Fruit fly (Drosophila melanogaster) whole organism, embryonic: Measurements from ENCODE around the gene CG33298.

Experiments
- C15 ChIP-seq: fragments of 200-800 bp; sonication (Bioruptor generic); IDR thresholded peaks from 3 replicates; pipeline ENCODE4 v1.3.6; 2022; ENCODE audit warnings: missing biosample characterization, missing genetic modification characterization
- CG10267 ChIP-seq: fragments of 200-800 bp; sonication (Bioruptor generic); optimal IDR thresholded peaks from 2 replicates; lab custom pipeline; 2018; ENCODE audit warnings: missing biosample characterization, mild to moderate bottlenecking, missing genetic modification characterization, moderate library complexity
- CG10366 ChIP-seq: fragments of 200-800 bp; sonication (Bioruptor generic); IDR thresholded peaks from 2 replicates; pipeline ENCODE4 v1.3.6; 2022; ENCODE audit warnings: missing biosample characterization, missing genetic modification characterization
- CG10959 ChIP-seq: fragments of 200-800 bp; sonication (Bioruptor generic); IDR thresholded peaks from 2 replicates; pipeline ENCODE4 v1.3.6; 2022; ENCODE audit warnings: missing biosample characterization, missing genetic modification characterization
- CG11085 ChIP-seq: fragments of 200-800 bp; sonication (Bioruptor generic); IDR thresholded peaks from 2 replicates; pipeline ENCODE4 v1.3.6; 2022; ENCODE audit warnings: missing biosample characterization, missing genetic modification characterization
- CG13624 ChIP-seq: fragments of 200-800 bp; sonication (Bioruptor generic); optimal IDR thresholded peaks from 2 replicates; lab custom pipeline; 2016; ENCODE audit warnings: missing biosample characterization, missing genetic modification characterization
- CG1602 ChIP-seq: fragments of 200-800 bp; sonication (Bioruptor generic); optimal IDR thresholded peaks from 3 replicates; lab custom pipeline; 2016; ENCODE audit warnings: missing biosample characterization, missing genetic modification characterization
- CG1603 ChIP-seq: fragments of 200-800 bp; sonication (Bioruptor generic); optimal IDR thresholded peaks from 2 replicates; lab custom pipeline; 2019; ENCODE audit warnings: missing biosample characterization, mild to moderate bottlenecking, missing genetic modification characterization, moderate library complexity
- CG2129 ChIP-seq: fragments of 200-800 bp; sonication (Bioruptor generic); IDR thresholded peaks from 2 replicates; pipeline ENCODE4 v1.3.6; 2022; ENCODE audit warnings: missing biosample characterization, missing genetic modification characterization; ENCODE audit not compliant: partially characterized antibody
- CG31388 ChIP-seq: fragments of 200-800 bp; sonication (Bioruptor generic); optimal IDR thresholded peaks from 2 replicates; lab custom pipeline; 2016; ENCODE audit warnings: missing biosample characterization, missing genetic modification characterization
- CG4360 ChIP-seq: fragments of 200-800 bp; sonication (Bioruptor generic); IDR thresholded peaks from 2 replicates; pipeline ENCODE4 v1.3.6; 2022; ENCODE audit warnings: missing biosample characterization, missing genetic modification characterization
- CG43689 ChIP-seq: fragments of 200-800 bp; sonication (Bioruptor generic); IDR thresholded peaks from 2 replicates; pipeline ENCODE4 v1.3.6; 2022; ENCODE audit warnings: missing biosample characterization, missing genetic modification characterization
- CG4424 ChIP-seq: fragments of 200-800 bp; sonication (Bioruptor generic); optimal IDR thresholded peaks from 3 replicates; lab custom pipeline; 2016; ENCODE audit warnings: missing biosample characterization, missing genetic modification characterization
- CG5180 ChIP-seq: fragments of 200-800 bp; sonication (Bioruptor generic); optimal IDR thresholded peaks from 3 replicates; lab custom pipeline; 2017; ENCODE audit warnings: missing biosample characterization, missing genetic modification characterization, mild to moderate bottlenecking, moderate library complexity, missing genetic modification reagents
- CG5245 ChIP-seq: fragments of 200-800 bp; sonication (Bioruptor generic); optimal IDR thresholded peaks from 3 replicates; lab custom pipeline; 2016; ENCODE audit warnings: missing biosample characterization, missing genetic modification characterization
- CG6175 ChIP-seq: fragments of 200-800 bp; sonication (Bioruptor generic); IDR thresholded peaks from 3 replicates; pipeline ENCODE4 v1.3.6; 2022; ENCODE audit warnings: missing biosample characterization, missing genetic modification characterization
- CG8281 ChIP-seq: fragments of 200-800 bp; sonication (Bioruptor generic); optimal IDR thresholded peaks from 2 replicates; lab custom pipeline; 2018; ENCODE audit warnings: missing biosample characterization, mild to moderate bottlenecking, missing genetic modification characterization, moderate library complexity
- CG8765 ChIP-seq: fragments of 200-800 bp; sonication (Bioruptor generic); IDR thresholded peaks from 2 replicates; pipeline ENCODE4 v1.3.6; 2022; ENCODE audit warnings: missing biosample characterization, missing genetic modification characterization
- CG9215 ChIP-seq: fragments of 200-800 bp; sonication (Bioruptor generic); IDR thresholded peaks from 2 replicates; pipeline ENCODE4 v1.3.6; 2022; ENCODE audit warnings: missing biosample characterization, missing genetic modification characterization
- Chrac-16 ChIP-seq: fragments of 200-800 bp; sonication (Bioruptor generic); optimal IDR thresholded peaks from 3 replicates; lab custom pipeline; 2016; ENCODE audit warnings: missing biosample characterization, missing genetic modification characterization
- D ChIP-seq, 2 experiments: fragments of 200-800 bp in 1 of 2; fragments of >200 bp in 1 of 2; sonication (Bioruptor generic) in 1 of 2; optimal IDR thresholded peaks; 2 replicates in 1 of 2; 3 replicates in 1 of 2; lab custom pipeline; 2017; ENCODE audit warnings: mild to moderate bottlenecking in 1 of 2, missing biosample characterization in 1 of 2, missing genetic modification characterization in 1 of 2, missing genetic modification reagents in 1 of 2
- Ets65A ChIP-seq: fragments of 200-800 bp; sonication (Bioruptor generic); peaks from one replicate; lab custom pipeline; 2016; ENCODE audit warnings: missing biosample characterization, missing genetic modification characterization
- Fer2 ChIP-seq: fragments of 200-800 bp; sonication (Bioruptor generic); optimal IDR thresholded peaks from 2 replicates; lab custom pipeline; 2018; ENCODE audit warnings: missing biosample characterization, mild to moderate bottlenecking, missing genetic modification characterization, moderate library complexity
- HLH54F ChIP-seq: fragments of 200-800 bp; sonication (Bioruptor generic); optimal IDR thresholded peaks from 3 replicates; lab custom pipeline; 2016; ENCODE audit warnings: missing biosample characterization, missing genetic modification characterization
- Hr51 ChIP-seq, 2 experiments: fragments of 200-800 bp; sonication (Bioruptor generic); optimal IDR thresholded peaks; 2 replicates in 1 of 2; 3 replicates in 1 of 2; lab custom pipeline; 2016 to 2018; ENCODE audit warnings: missing biosample characterization in 2 of 2, missing genetic modification characterization in 2 of 2, mild to moderate bottlenecking in 1 of 2, moderate library complexity in 1 of 2
- Lim3 ChIP-seq: fragments of 200-800 bp; sonication (Bioruptor generic); IDR thresholded peaks from 2 replicates; pipeline ENCODE4 v1.3.6; 2022; ENCODE audit warnings: missing biosample characterization, missing genetic modification characterization
- Mes4 ChIP-seq: fragments of 200-800 bp; sonication (Bioruptor generic); optimal IDR thresholded peaks from 2 replicates; lab custom pipeline; 2016; ENCODE audit warnings: missing biosample characterization, missing genetic modification characterization
- NfI ChIP-seq: fragments of 200-800 bp; sonication (Bioruptor generic); optimal IDR thresholded peaks from 3 replicates; lab custom pipeline; 2018; ENCODE audit warnings: missing biosample characterization, mild to moderate bottlenecking, missing genetic modification characterization, moderate library complexity
- Pdp1 ChIP-seq, 2 experiments: fragments of 200-800 bp; sonication (Bioruptor generic); optimal IDR thresholded peaks; 3 replicates each; lab custom pipeline; 2016; ENCODE audit warnings: missing biosample characterization in 2 of 2, missing genetic modification characterization in 2 of 2, mild to moderate bottlenecking in 1 of 2, moderate library complexity in 1 of 2
- Taf1 ChIP-seq: fragments of 200-800 bp; sonication (Bioruptor generic); IDR thresholded peaks from 2 replicates; pipeline ENCODE4 v1.3.6; 2022; ENCODE audit warnings: missing biosample characterization, missing genetic modification characterization
- Vsx1 ChIP-seq: fragments of 200-800 bp; sonication (Bioruptor generic); optimal IDR thresholded peaks from 2 replicates; lab custom pipeline; 2017; ENCODE audit warnings: missing biosample characterization, mild to moderate bottlenecking, missing genetic modification characterization, missing genetic modification reagents
- ab ChIP-seq: fragments of 200-800 bp; sonication (Bioruptor generic); optimal IDR thresholded peaks from 2 replicates; lab custom pipeline; 2016; ENCODE audit warnings: missing biosample characterization, missing genetic modification characterization
- ara ChIP-seq: fragments of 200-800 bp; sonication (Bioruptor generic); IDR thresholded peaks from 2 replicates; pipeline ENCODE4 v1.3.6; 2022; ENCODE audit warnings: missing biosample characterization, missing genetic modification characterization
- btn ChIP-seq: fragments of 200-800 bp; sonication (Bioruptor generic); optimal IDR thresholded peaks from 2 replicates; lab custom pipeline; 2016; ENCODE audit warnings: missing biosample characterization, missing genetic modification characterization
- corto ChIP-seq: fragments of 200-800 bp; sonication (Bioruptor generic); optimal IDR thresholded peaks from 2 replicates; lab custom pipeline; 2016; ENCODE audit warnings: missing biosample characterization, mild to moderate bottlenecking, missing genetic modification characterization, moderate library complexity
- danr ChIP-seq: fragments of 200-800 bp; sonication (Bioruptor generic); IDR thresholded peaks from 2 replicates; pipeline ENCODE4 v1.3.6; 2022; ENCODE audit warnings: missing biosample characterization, missing genetic modification characterization
- dimm ChIP-seq: fragments of 200-800 bp; sonication (Bioruptor generic); IDR thresholded peaks from 2 replicates; pipeline ENCODE4 v1.3.6; 2022; ENCODE audit warnings: missing biosample characterization, missing genetic modification characterization
- dysf ChIP-seq: fragments of 200-800 bp; sonication (Bioruptor generic); IDR thresholded peaks from 3 replicates; pipeline ENCODE4 v1.3.6; 2022; ENCODE audit warnings: missing biosample characterization, missing genetic modification characterization
- eve ChIP-seq, 2 experiments: fragments of >200 bp; optimal IDR thresholded peaks; 2 replicates each; lab custom pipeline; 2017; ENCODE audit warnings: missing biosample characterization in 2 of 2, missing genetic modification characterization in 2 of 2
- ewg ChIP-seq: fragments of 200-800 bp; sonication (Bioruptor generic); optimal IDR thresholded peaks from 3 replicates; lab custom pipeline; 2017; ENCODE audit warnings: mild to moderate bottlenecking, missing biosample characterization, missing genetic modification reagents, missing genetic modification characterization
- ftz-f1 ChIP-seq: fragments of 200-800 bp; sonication (Bioruptor generic); optimal IDR thresholded peaks from 2 replicates; lab custom pipeline; 2016; ENCODE audit warnings: missing biosample characterization, missing genetic modification characterization
- gem ChIP-seq: fragments of 200-800 bp; sonication (Bioruptor generic); optimal IDR thresholded peaks from 2 replicates; lab custom pipeline; 2019; ENCODE audit warnings: missing biosample characterization, mild to moderate bottlenecking, missing genetic modification characterization, moderate library complexity
- kah ChIP-seq: fragments of 200-800 bp; sonication (Bioruptor generic); optimal IDR thresholded peaks from 2 replicates; lab custom pipeline; 2018; ENCODE audit warnings: missing biosample characterization, mild to moderate bottlenecking, missing genetic modification characterization
- nerfin-1 ChIP-seq: fragments of 200-800 bp; sonication (Bioruptor generic); optimal IDR thresholded peaks from 3 replicates; lab custom pipeline; 2019; ENCODE audit warnings: missing biosample characterization, mild to moderate bottlenecking, missing genetic modification characterization, moderate library complexity
- oc ChIP-seq: fragments of 200-800 bp; sonication (Bioruptor generic); optimal IDR thresholded peaks from 2 replicates; lab custom pipeline; 2018; ENCODE audit warnings: missing biosample characterization, mild to moderate bottlenecking, missing genetic modification characterization, moderate library complexity
- onecut ChIP-seq: fragments of 200-800 bp; sonication (Bioruptor generic); IDR thresholded peaks from 2 replicates; pipeline ENCODE4 v1.3.6; 2022; ENCODE audit warnings: missing biosample characterization, missing genetic modification characterization
- peb ChIP-seq: fragments of 200-800 bp; sonication (Bioruptor generic); IDR thresholded peaks from 2 replicates; pipeline ENCODE4 v1.3.6; 2022; ENCODE audit warnings: missing biosample characterization, missing genetic modification characterization
- phol ChIP-seq: fragments of 200-800 bp; sonication (Bioruptor generic); optimal IDR thresholded peaks from 3 replicates; lab custom pipeline; 2018; ENCODE audit warnings: missing biosample characterization, mild to moderate bottlenecking, missing genetic modification characterization, moderate library complexity
- sim ChIP-seq: fragments of 200-800 bp; sonication (Bioruptor generic); IDR thresholded peaks from 2 replicates; pipeline ENCODE4 v1.3.6; 2022; ENCODE audit warnings: missing biosample characterization, missing genetic modification characterization
- zfh2 ChIP-seq: fragments of 200-800 bp; sonication (Bioruptor generic); optimal IDR thresholded peaks from 2 replicates; lab custom pipeline; 2016; ENCODE audit warnings: missing biosample characterization, missing genetic modification characterization

CG33298 gene

DNA sequence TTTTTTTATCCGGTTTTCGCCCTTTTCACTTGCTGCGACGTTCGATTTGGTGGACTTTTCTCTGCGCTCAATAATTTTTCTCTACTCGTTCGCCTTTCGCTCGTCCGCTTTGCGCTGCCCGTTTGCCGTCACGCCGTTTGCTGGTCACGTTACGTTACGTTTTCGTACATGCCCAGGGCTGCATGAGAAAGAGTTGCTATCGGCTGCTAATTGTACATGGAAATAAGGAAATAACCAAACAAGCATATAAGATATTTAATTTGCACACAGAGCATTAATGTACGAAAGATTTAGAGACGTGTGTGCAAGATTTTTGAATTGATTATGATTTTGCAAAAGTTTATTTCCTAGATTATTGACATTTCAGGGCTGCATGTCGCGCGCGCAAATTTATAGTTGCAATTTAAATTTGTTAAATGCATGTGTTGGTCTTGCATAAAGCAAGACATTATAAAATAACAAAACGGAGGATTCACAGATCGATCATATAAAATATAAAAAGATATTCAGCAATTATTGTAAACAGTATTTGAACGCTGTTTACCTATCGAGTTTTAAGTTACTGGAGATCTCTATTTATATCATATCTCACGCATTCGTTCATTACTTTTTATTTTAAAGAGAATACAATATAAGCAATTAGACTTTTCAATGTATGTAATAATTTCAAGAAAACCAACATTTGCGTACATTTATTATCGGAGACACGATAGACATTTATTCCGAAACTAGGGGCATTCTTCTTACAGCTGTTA is 434 bp upstream of the CG33298 start, which contains the start of gene Gdi (continued):
- TF ChIP-seq CG8281 (tag; lab: Kevin White, UChicago) (no peak), phol (tag; lab: Kevin White, UChicago) (peak; percentile 44), onecut (GFP tag; lab: Robert Waterston, UW) (peak; percentile 57; the same call in 1 of the 2 replicates), zfh2 (GFP tag; lab: Kevin White, UChicago) (peak; percentile 59), Lim3 (GFP tag; lab: Robert Waterston, UW) (no peak), Ets65A (GFP tag; lab: Kevin White, UChicago) (no peak), CG10267 (tag; lab: Kevin White, UChicago) (peak; percentile 28), Chrac-16 (GFP tag; lab: Kevin White, UChicago) (peak; percentile 18), CG11085 (GFP tag; lab: Robert Waterston, UW) (peak; percentile 34; the same call in 1 of the 2 replicates), CG5180 (GFP tag; lab: Kevin White, UChicago) (no peak), btn (GFP tag; lab: Kevin White, UChicago) (no peak), gem (tag; lab: Kevin White, UChicago) (peak; percentile 43), oc (tag; lab: Kevin White, UChicago) (no peak), CG4424 (peak; percentile 29), dysf (GFP tag; lab: Robert Waterston, UW) (peak; percentile 47; the same call in 1 of the 3 replicates), danr (GFP tag; lab: Robert Waterston, UW) (no peak), HLH54F (peak; percentile 49), CG2129 (GFP tag; lab: Robert Waterston, UW) (no peak), CG1602 (GFP tag; lab: Kevin White, UChicago) (no peak), sim (GFP tag; lab: Robert Waterston, UW) (no peak), kah (no peak), CG9215 (GFP tag; lab: Robert Waterston, UW) (0 out of 2 replicates have a peak, but pooled peaks have one; percentile 15), CG10366 (GFP tag; lab: Robert Waterston, UW) (peak; percentile 57), corto (no peak), CG5245 (no peak), Taf1 (GFP tag; lab: Robert Waterston, UW) (no peak)

- TF ChIP-seq Mes4 (GFP tag; lab: Kevin White, UChicago) = no peak
- TF ChIP-seq CG13624 = no peak
- TF ChIP-seq CG4360 (GFP tag; lab: Robert Waterston, UW) = peak; percentile 74
- no peak for TF ChIP-seq C15 (GFP tag; lab: Robert Waterston, UW)
- TF ChIP-seq ara (GFP tag; lab: Robert Waterston, UW) = no peak
- no peak for TF ChIP-seq D (optimal IDR thresholded peaks at IDR 0.05; lab: Kevin White, UChicago)
- no peak for TF ChIP-seq D (GFP tag; optimal IDR thresholded peaks at IDR 0.05; lab: Kevin White, UChicago)
- no peak for TF ChIP-seq Vsx1
- no peak for TF ChIP-seq CG31388 (GFP tag; lab: Kevin White, UChicago)
- TF ChIP-seq CG10959 (GFP tag; lab: Robert Waterston, UW) = no peak
- no peak for TF ChIP-seq Hr51 (GFP tag; optimal IDR thresholded peaks at IDR 0.05; lab: Kevin White, UChicago)
- TF ChIP-seq CG6175 (GFP tag; lab: Robert Waterston, UW) = no peak
- TF ChIP-seq eve (GFP tag; optimal IDR thresholded peaks at IDR 0.05; lab: Kevin White, UChicago) = peak in 1 of 2 experiments; percentile 49
- no peak for TF ChIP-seq ab (GFP tag; lab: Kevin White, UChicago)
- TF ChIP-seq CG1602 (GFP tag; lab: Kevin White, UChicago) = no peak
- TF ChIP-seq peb (GFP tag; lab: Robert Waterston, UW) = no peak
- TF ChIP-seq CG1603 (tag; lab: Kevin White, UChicago) = no peak
- TF ChIP-seq ftz-f1 (GFP tag; lab: Kevin White, UChicago) = no peak
- TF ChIP-seq NfI (GFP tag; lab: Kevin White, UChicago) = no peak
- TF ChIP-seq CG8765 (GFP tag; lab: Robert Waterston, UW) = no peak
- no peak for TF ChIP-seq ewg
- TF ChIP-seq nerfin-1 (tag; lab: Kevin White, UChicago) = peak; percentile 3
- no peak for TF ChIP-seq Fer2
- peak in 1 of 2 experiments; percentile 7 for TF ChIP-seq Pdp1 (GFP tag; optimal IDR thresholded peaks at IDR 0.05; lab: Kevin White, UChicago)
- no peak for TF ChIP-seq CG43689
- no peak for TF ChIP-seq dimm (GFP tag; lab: Robert Waterston, UW)
Measured at dm6 chr2L:9495870-9496269, 596 bp downstream of the CG33298 start.
